Worm (Caenorhabditis elegans): ENCODE measurements around the gene dkc-1.
A peak's percentile ranks its signal among the peaks of the same experiment; 100 is the strongest.

dkc-1 gene

ce11 chrIII:10747620-10748479 lies at the start of gene dkc-1, which contains the start of gene ran-1:
dkc-1 (plus strand) TSS chrIII:10748429.
ran-1 (minus strand) TSS chrIII:10747728.
- TF ChIP-seq tab-1 (GFP tag; IDR thresholded peaks at IDR 0.05): no peak
- TF ChIP-seq ref-1 (GFP tag; conservative IDR thresholded peaks at IDR 0.05): no peak
- TF ChIP-seq ztf-29 (GFP tag; IDR thresholded peaks at IDR 0.05): no peak
- TF ChIP-seq ztf-23 (GFP tag; IDR thresholded peaks at IDR 0.05): peak; percentile 100
- TF ChIP-seq T22C8.4 (GFP tag; IDR thresholded peaks at IDR 0.05): peak; percentile 72
- peak; percentile 50 for TF ChIP-seq cog-1 (tag; optimal IDR thresholded peaks at IDR 0.05)
- no peak for TF ChIP-seq med-1 (GFP tag; optimal IDR thresholded peaks at IDR 0.05; ENCODE audit: insufficient read depth)
- TF ChIP-seq flt-1 (GFP tag; IDR thresholded peaks at IDR 0.05): no peak
- no peak for TF ChIP-seq klf-2 (GFP tag; conservative IDR thresholded peaks at IDR 0.05)

ce11 chrIII:10700460-10700859 lies 47.8 kb upstream of the dkc-1 start, which contains the start of gene Y39A1A.20:
Y39A1A.20 (minus strand) TSS chrIII:10700560.
- TF ChIP-seq flt-1 (GFP tag; IDR thresholded peaks at IDR 0.05) (no peak), ztf-29 (GFP tag; IDR thresholded peaks at IDR 0.05) (no peak), ztf-23 (GFP tag; IDR thresholded peaks at IDR 0.05) (no peak)

- TF ChIP-seq ref-1 (GFP tag; conservative IDR thresholded peaks at IDR 0.05) (no peak), T22C8.4 (GFP tag; IDR thresholded peaks at IDR 0.05) (no peak), cog-1 (tag; optimal IDR thresholded peaks at IDR 0.05) (no peak), flt-1 (GFP tag; IDR thresholded peaks at IDR 0.05) (no peak), med-1 (GFP tag; optimal IDR thresholded peaks at IDR 0.05; ENCODE audit: insufficient read depth) (no peak), ztf-29 (GFP tag; IDR thresholded peaks at IDR 0.05) (no peak), tab-1 (GFP tag; IDR thresholded peaks at IDR 0.05) (no peak), klf-2 (GFP tag; conservative IDR thresholded peaks at IDR 0.05) (no peak), ztf-23 (GFP tag; IDR thresholded peaks at IDR 0.05) (no peak)
These were observed 45.4 kb upstream of the dkc-1 start for ce11 chrIII:10702805-10703204.

ce11 chrIII:10703833-10704232 lies 44.4 kb upstream of the dkc-1 start:
- TF ChIP-seq tab-1 (GFP tag; IDR thresholded peaks at IDR 0.05) (no peak), T22C8.4 (GFP tag; IDR thresholded peaks at IDR 0.05) (no peak), klf-2 (GFP tag; conservative IDR thresholded peaks at IDR 0.05) (no peak), ref-1 (GFP tag; conservative IDR thresholded peaks at IDR 0.05) (no peak), med-1 (GFP tag; optimal IDR thresholded peaks at IDR 0.05; ENCODE audit: insufficient read depth) (no peak), cog-1 (tag; optimal IDR thresholded peaks at IDR 0.05) (no peak), ztf-29 (GFP tag; IDR thresholded peaks at IDR 0.05) (no peak), ztf-23 (GFP tag; IDR thresholded peaks at IDR 0.05) (no peak), flt-1 (GFP tag; IDR thresholded peaks at IDR 0.05) (no peak)

ce11 chrIII:10704499-10704898 lies 43.7 kb upstream of the dkc-1 start:
- no peak for TF ChIP-seq cog-1 (tag; optimal IDR thresholded peaks at IDR 0.05)
- TF ChIP-seq flt-1 (GFP tag; IDR thresholded peaks at IDR 0.05): no peak
- no peak for TF ChIP-seq klf-2 (GFP tag; conservative IDR thresholded peaks at IDR 0.05)
- TF ChIP-seq med-1 (GFP tag; optimal IDR thresholded peaks at IDR 0.05; ENCODE audit: insufficient read depth): no peak
- TF ChIP-seq ref-1 (GFP tag; conservative IDR thresholded peaks at IDR 0.05): no peak
- TF ChIP-seq tab-1 (GFP tag; IDR thresholded peaks at IDR 0.05): no peak
- TF ChIP-seq ztf-29 (GFP tag; IDR thresholded peaks at IDR 0.05): no peak
- no peak for TF ChIP-seq ztf-23 (GFP tag; IDR thresholded peaks at IDR 0.05)
- no peak for TF ChIP-seq T22C8.4 (GFP tag; IDR thresholded peaks at IDR 0.05)

DNA sequence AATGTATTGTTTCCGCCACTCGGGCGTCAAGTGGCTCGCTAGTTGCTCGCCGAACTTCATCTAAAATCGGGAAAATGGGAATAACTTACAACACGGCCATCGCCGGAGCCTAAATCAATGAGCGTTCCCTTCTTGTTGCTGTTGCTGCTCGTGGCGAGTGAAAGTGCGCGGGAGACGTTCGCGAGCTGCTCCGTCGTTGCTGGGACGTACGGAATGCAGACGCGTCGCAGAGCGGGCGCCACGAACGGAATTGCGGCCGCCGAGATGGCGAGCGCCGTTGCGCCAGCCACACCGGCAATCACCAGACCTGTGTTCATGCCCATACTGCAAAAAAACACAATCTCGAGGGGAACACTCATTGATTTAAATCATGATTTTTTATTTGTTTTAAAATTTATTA lies 41.7 kb upstream of the dkc-1 start:
- TF ChIP-seq med-1 (GFP tag; optimal IDR thresholded peaks at IDR 0.05; ENCODE audit: insufficient read depth) (no peak), tab-1 (GFP tag; IDR thresholded peaks at IDR 0.05) (0 out of 2 replicates have a peak, but pooled peaks have one; percentile 43)

DNA sequence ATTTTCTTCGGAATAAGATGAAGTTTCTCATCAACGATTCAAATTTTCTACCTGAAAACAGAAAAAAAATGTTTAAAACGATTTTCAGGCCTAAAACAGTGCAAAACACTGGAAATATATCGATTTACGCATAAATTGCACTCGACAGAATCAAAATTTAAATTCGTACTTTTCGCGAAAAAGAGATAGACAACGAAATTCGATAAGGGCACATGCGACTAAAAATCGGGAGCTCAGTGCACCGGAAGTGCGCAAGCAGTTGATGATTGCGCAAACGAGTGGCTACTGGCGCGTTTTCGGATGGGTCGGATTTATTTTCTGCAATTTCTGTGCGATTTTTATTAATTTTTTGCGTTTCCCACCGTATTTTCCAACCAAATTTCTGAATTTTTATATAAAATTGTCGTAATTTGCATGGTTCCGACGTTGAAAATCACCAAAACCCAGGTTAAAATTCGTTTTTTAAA lies 41.2 kb upstream of the dkc-1 start, which contains the start of the genes Y39A1A.21 and Y39A1A.22:
Gene Y39A1A.21 (minus strand): TSS at position 51 of the 467 bp plus-strand sequence.
Gene Y39A1A.22 (minus strand): TSS at position 57 of the 467 bp plus-strand sequence.
- TF ChIP-seq ref-1 (GFP tag; conservative IDR thresholded peaks at IDR 0.05) (no peak), ztf-29 (GFP tag; IDR thresholded peaks at IDR 0.05) (0 out of 2 replicates have a peak, but pooled peaks have one; percentile 15), flt-1 (GFP tag; IDR thresholded peaks at IDR 0.05) (peak; percentile 79; the same call in 1 of the 2 replicates), ztf-23 (GFP tag; IDR thresholded peaks at IDR 0.05) (peak; percentile 91), klf-2 (GFP tag; conservative IDR thresholded peaks at IDR 0.05) (no peak), T22C8.4 (GFP tag; IDR thresholded peaks at IDR 0.05) (peak; percentile 47; the same call in 1 of the 2 replicates), tab-1 (GFP tag; IDR thresholded peaks at IDR 0.05) (0 out of 2 replicates have a peak, but pooled peaks have one; percentile 21), cog-1 (tag; optimal IDR thresholded peaks at IDR 0.05) (no peak), med-1 (GFP tag; optimal IDR thresholded peaks at IDR 0.05; ENCODE audit: insufficient read depth) (peak; percentile 55)

DNA sequence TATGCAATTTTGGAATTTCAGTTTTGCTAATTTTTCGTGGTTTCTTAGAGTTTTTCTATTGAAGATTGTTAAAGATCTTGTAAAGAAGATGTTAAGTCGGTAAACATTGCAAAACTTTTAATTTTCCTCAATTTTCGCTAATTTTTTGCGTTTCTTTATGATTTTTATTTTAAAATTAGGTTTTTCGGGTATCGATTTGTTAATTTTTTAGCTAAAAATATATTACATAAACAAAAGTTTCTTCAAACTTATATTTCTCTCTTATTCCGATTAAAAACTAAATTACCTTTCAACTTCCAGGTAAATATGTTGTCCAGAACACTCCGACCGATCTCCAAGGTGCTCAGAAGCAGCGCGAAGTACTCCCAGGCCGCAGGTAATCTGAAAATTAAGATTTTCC lies 40.8 kb upstream of the dkc-1 start, which contains the start of gene mrpl-12:
Gene mrpl-12 (plus strand): TSS at position 301 of the 400 bp plus-strand sequence.
- TF ChIP-seq klf-2 (GFP tag; conservative IDR thresholded peaks at IDR 0.05) (no peak), ztf-29 (GFP tag; IDR thresholded peaks at IDR 0.05) (no peak), cog-1 (tag; optimal IDR thresholded peaks at IDR 0.05) (no peak), med-1 (GFP tag; optimal IDR thresholded peaks at IDR 0.05; ENCODE audit: insufficient read depth) (no peak), ref-1 (GFP tag; conservative IDR thresholded peaks at IDR 0.05) (no peak)

ce11 chrIII:10708484-10708883 lies 39.7 kb upstream of the dkc-1 start:
- TF ChIP-seq ref-1 (GFP tag; conservative IDR thresholded peaks at IDR 0.05): no peak
- TF ChIP-seq ztf-29 (GFP tag; IDR thresholded peaks at IDR 0.05): no peak
- no peak for TF ChIP-seq T22C8.4 (GFP tag; IDR thresholded peaks at IDR 0.05)
- TF ChIP-seq klf-2 (GFP tag; conservative IDR thresholded peaks at IDR 0.05): no peak
- no peak for TF ChIP-seq ztf-23 (GFP tag; IDR thresholded peaks at IDR 0.05)
- no peak for TF ChIP-seq tab-1 (GFP tag; IDR thresholded peaks at IDR 0.05)
- TF ChIP-seq flt-1 (GFP tag; IDR thresholded peaks at IDR 0.05): no peak
- no peak for TF ChIP-seq med-1 (GFP tag; optimal IDR thresholded peaks at IDR 0.05; ENCODE audit: insufficient read depth)
- TF ChIP-seq cog-1 (tag; optimal IDR thresholded peaks at IDR 0.05): no peak
